Fruit fly (Drosophila melanogaster): ENCODE data around the gene Proc.
"Not testable (repeated sequence)": the region's sequence is repeated elsewhere in the genome, so short reads cannot be mapped to it uniquely, and the experiment has no call there.

Gene Proc

DNA sequence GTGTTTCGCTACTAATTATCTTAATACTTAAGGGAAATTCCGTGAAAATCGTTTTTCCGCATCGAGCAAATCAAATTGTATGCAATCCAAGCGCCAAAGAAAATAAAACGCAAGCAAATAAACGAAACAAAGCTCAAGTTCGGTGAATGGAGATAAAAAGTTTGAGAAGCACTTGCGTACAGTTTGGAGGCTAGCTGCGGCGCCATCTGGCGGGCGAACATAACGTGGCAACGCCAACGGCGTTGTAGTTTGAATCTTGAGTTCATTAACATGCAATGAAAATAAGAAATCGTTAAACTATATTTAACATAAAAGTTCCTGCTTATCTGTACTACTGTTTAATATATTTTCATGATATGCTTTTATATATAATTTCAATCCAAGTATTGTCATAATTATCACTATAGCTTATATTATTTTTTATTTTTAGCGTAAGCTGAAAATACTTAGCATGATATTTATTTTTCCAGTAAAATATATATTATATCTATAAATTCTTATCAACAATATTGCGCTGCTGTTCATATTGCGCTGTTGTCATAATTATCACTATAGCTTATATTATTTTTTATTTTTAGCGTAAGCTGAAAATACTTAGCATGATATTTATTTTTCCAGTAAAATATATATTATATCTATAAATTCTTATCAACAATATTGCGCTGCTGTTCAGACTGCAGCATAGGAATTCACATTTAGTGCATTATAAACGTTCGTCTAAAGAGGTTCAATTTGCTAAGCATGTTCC is 14.7 kb downstream of the Proc start, which contains the start of gene lectin-28C (continued):
- TF ChIP-seq nmo (GFP tag; optimal IDR thresholded peaks at IDR 0.05) (peak; percentile 26), cad (GFP tag; optimal IDR thresholded peaks at IDR 0.05) (peak; percentile 94), CG9817 (tag; optimal IDR thresholded peaks at IDR 0.05) (peak; percentile 8), CG1603 (tag; optimal IDR thresholded peaks at IDR 0.05) (peak; percentile 49), CG11247 (GFP tag; IDR thresholded peaks at IDR 0.05) (peak; percentile 21; the same call in 1 of the 2 replicates), Myb (GFP tag; optimal IDR thresholded peaks at IDR 0.05) (peak; percentile 91), Deaf1 (tag; optimal IDR thresholded peaks at IDR 0.05) (peak; percentile 8), bbx (GFP tag; IDR thresholded peaks at IDR 0.05; ENCODE audit: partially characterized antibody) (peak; percentile 66), CG11504 (tag; optimal IDR thresholded peaks at IDR 0.05) (peak; percentile 44), CG16813 (GFP tag; IDR thresholded peaks at IDR 0.05; ENCODE audit: partially characterized antibody) (peak; percentile 54; the same call in 1 of the 3 replicates), Dp (GFP tag; optimal IDR thresholded peaks at IDR 0.05) (peak; percentile 58), Opbp (GFP tag; IDR thresholded peaks at IDR 0.05; ENCODE audit: partially characterized antibody) (peak; percentile 82), chif (GFP tag; optimal IDR thresholded peaks at IDR 0.05) (peak in 1 of 2 experiments; percentile 13), CG3847 (GFP tag; IDR thresholded peaks at IDR 0.05) (peak; percentile 56), dysf (GFP tag; IDR thresholded peaks at IDR 0.05) (peak; percentile 52; the same call in 1 of the 3 replicates), CG7839 (tag; optimal IDR thresholded peaks at IDR 0.05) (peak; percentile 30), stwl (tag; optimal IDR thresholded peaks at IDR 0.05) (peak; percentile 97), CoRest (tag; optimal IDR thresholded peaks at IDR 0.05) (peak; percentile 12), Scr (GFP tag; IDR thresholded peaks at IDR 0.05; ENCODE audit: partially characterized antibody) (0 out of 2 replicates have a peak, but pooled peaks have one; percentile 12), pan (GFP tag; optimal IDR thresholded peaks at IDR 0.05 in 1 of 2, IDR thresholded peaks at IDR 0.05 in 1 of 2) (peak in 1 of 2 experiments; percentile 45), row (GFP tag; IDR thresholded peaks at IDR 0.05) (peak; percentile 23; the same call in 1 of the 3 replicates), CG30403 (GFP tag; optimal IDR thresholded peaks at IDR 0.05) (peak; percentile 4), CG33213 (GFP tag; optimal IDR thresholded peaks at IDR 0.05) (peak; percentile 12), CG3163 (GFP tag; optimal IDR thresholded peaks at IDR 0.05) (peak; percentile 27), sob (GFP tag; IDR thresholded peaks at IDR 0.05) (peak; percentile 24; the same call in 1 of the 2 replicates), amos (GFP tag; IDR thresholded peaks at IDR 0.05; ENCODE audit: partially characterized antibody) (peak; percentile 61), HmgD (GFP tag; optimal IDR thresholded peaks at IDR 0.05) (peak; percentile 74), pzg (GFP tag; optimal IDR thresholded peaks at IDR 0.05) (peak; percentile 16), Gug (GFP tag; IDR thresholded peaks at IDR 0.05) (peak; percentile 44; the same call in 1 of the 4 replicates), grau (tag; optimal IDR thresholded peaks at IDR 0.05) (peak; percentile 1), CG11456 (GFP tag; IDR thresholded peaks at IDR 0.05) (peak; percentile 60; the same call in 1 of the 3 replicates), CG13894 (tag; optimal IDR thresholded peaks at IDR 0.05) (peak; percentile 1), Xbp1 (GFP tag; optimal IDR thresholded peaks at IDR 0.05) (peak; percentile 13), knrl (GFP tag; IDR thresholded peaks at IDR 0.05; ENCODE audit: partially characterized antibody) (peak; percentile 47; the same call in 2 of the 3 replicates), zfh1 (GFP tag; IDR thresholded peaks at IDR 0.05) (peak; percentile 35; the same call in 1 of the 3 replicates), ato (GFP tag; IDR thresholded peaks at IDR 0.05; ENCODE audit: partially characterized antibody) (peak; percentile 60; the same call in 1 of the 2 replicates), CG2712 (tag; optimal IDR thresholded peaks at IDR 0.05) (peak; percentile 11), Dll (GFP tag; IDR thresholded peaks at IDR 0.05; ENCODE audit: partially characterized antibody) (peak; percentile 22; the same call in 1 of the 4 replicates), CG34422 (GFP tag; IDR thresholded peaks at IDR 0.05) (peak; percentile 17; the same call in 1 of the 3 replicates), Bgb (GFP tag; IDR thresholded peaks at IDR 0.05; ENCODE audit: partially characterized antibody) (peak; percentile 71), CG2199 (GFP tag; IDR thresholded peaks at IDR 0.05) (peak; percentile 99), otp (GFP tag; IDR thresholded peaks at IDR 0.05) (0 out of 3 replicates have a peak, but pooled peaks have one; percentile 44), Pdp1 (GFP tag; optimal IDR thresholded peaks at IDR 0.05) (peak in 1 of 2 experiments; percentile 1), Ets97D (GFP tag; optimal IDR thresholded peaks at IDR 0.05) (peak; percentile 36)
- TF ChIP-seq pan (optimal IDR thresholded peaks at IDR 0.05): not testable (repeated sequence)

Data from whole organism, embryonic.